Worm (Caenorhabditis elegans) whole organism, midembryonic: Measurements from ENCODE around the gene C44C10.7.

Source experiments
- cog-1 ChIP-seq: sonication (generic microtip); optimal IDR thresholded peaks from 2 replicates; lab custom pipeline; 2016; ENCODE audit warnings: missing genetic modification characterization, missing compliant biosample characterization
- flt-1 ChIP-seq: fragments of 200-800 bp; sonication (Bioruptor generic); IDR thresholded peaks from 2 replicates; pipeline ENCODE4 v1.3.6; 2022; ENCODE audit warnings: missing genetic modification characterization, missing compliant biosample characterization
- med-1 ChIP-seq: sonication (generic microtip); optimal IDR thresholded peaks from 2 replicates; lab custom pipeline; 2017; ENCODE audit warnings: missing genetic modification characterization, mild to moderate bottlenecking, missing compliant biosample characterization, antibody characterized with exemption, missing genetic modification reagents; ENCODE audit not compliant: insufficient read depth
- tab-1 ChIP-seq: fragments of 200-800 bp; sonication (Bioruptor generic); IDR thresholded peaks from 2 replicates; pipeline ENCODE4 v1.3.6; 2022; ENCODE audit warnings: missing genetic modification characterization, missing compliant biosample characterization
- ztf-23 ChIP-seq: fragments of 200-800 bp; sonication (Bioruptor generic); IDR thresholded peaks from 2 replicates; pipeline ENCODE4 v1.3.6; 2022; ENCODE audit warnings: missing genetic modification reagents, missing genetic modification characterization, missing compliant biosample characterization
- ztf-29 ChIP-seq: fragments of 200-800 bp; sonication (Bioruptor generic); IDR thresholded peaks from 2 replicates; pipeline ENCODE4 v1.3.6; 2022; ENCODE audit warnings: missing genetic modification reagents, missing genetic modification characterization, missing compliant biosample characterization

DNA sequence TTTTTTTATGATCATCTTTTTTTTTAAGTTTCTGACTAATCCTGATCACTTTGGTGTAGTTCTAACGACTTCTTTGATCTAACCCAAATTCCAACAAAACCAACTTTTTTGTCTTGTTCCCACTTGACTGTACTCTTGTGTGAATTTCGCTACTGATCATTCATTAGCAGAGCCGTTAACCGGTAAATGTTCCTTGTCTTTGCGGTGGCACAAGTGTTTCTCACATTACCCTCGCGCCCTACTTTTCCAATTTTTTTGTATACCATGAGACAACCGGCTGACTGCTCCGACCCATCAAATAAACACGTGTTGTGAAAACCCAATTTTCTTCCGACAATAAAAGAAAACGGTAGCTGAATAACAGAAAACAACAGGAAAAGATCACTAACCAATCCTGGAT is 44.7 kb upstream of the C44C10.7 start:
- TF ChIP-seq flt-1 (no peak), ztf-23 (GFP tag; lab: Robert Waterston, UW) (no peak), med-1 (GFP tag; lab: Kevin White, UChicago) (no peak), tab-1 (GFP tag; lab: Robert Waterston, UW) (no peak), cog-1 (no peak), ztf-29 (no peak)
